Fruit fly (Drosophila melanogaster): ENCODE data around the gene CG1354.

The CG1354 gene

DNA sequence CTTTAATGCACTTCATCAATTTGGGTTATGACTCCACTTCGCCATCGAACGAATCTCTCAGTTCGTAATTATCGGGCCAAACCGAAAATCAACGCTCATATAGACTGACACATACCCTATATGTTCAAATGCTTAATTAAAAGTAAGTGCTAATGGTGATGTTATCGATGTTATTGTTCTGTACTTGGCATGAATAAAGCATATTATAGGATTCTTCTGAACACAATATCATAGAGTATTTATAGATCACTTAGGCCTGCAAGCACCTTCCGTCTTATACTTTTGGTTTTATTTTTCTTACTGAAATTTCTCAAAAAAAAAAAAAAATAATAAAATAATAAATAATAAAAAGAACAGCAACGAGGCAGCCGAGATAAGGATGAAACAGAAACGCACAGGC, 31.0 kb upstream of the CG1354 start:
- no peak for TF ChIP-seq CG4318 (GFP tag; optimal IDR thresholded peaks at IDR 0.05)
- TF ChIP-seq CG1621 (tag; optimal IDR thresholded peaks at IDR 0.05): no peak
- TF ChIP-seq achi (GFP tag; optimal IDR thresholded peaks at IDR 0.05): no peak
- TF ChIP-seq Sox14 (GFP tag; optimal IDR thresholded peaks at IDR 0.05): no peak
- TF ChIP-seq Hr4 (GFP tag; optimal IDR thresholded peaks at IDR 0.05): no peak
- TF ChIP-seq topi (GFP tag; optimal IDR thresholded peaks at IDR 0.05): peak; percentile 45
- no peak for TF ChIP-seq Gug (GFP tag; IDR thresholded peaks at IDR 0.05)
- TF ChIP-seq OdsH (GFP tag; optimal IDR thresholded peaks at IDR 0.05): no peak
- peak; percentile 46 for TF ChIP-seq esn (GFP tag; optimal IDR thresholded peaks at IDR 0.05)
- no peak for TF ChIP-seq fd59A (GFP tag; optimal IDR thresholded peaks at IDR 0.05)
- no peak for TF ChIP-seq CG9139 (GFP tag; optimal IDR thresholded peaks at IDR 0.05)
- TF ChIP-seq Eip78C (GFP tag): peak; percentile 51
- TF ChIP-seq Hr39 (GFP tag; optimal IDR thresholded peaks at IDR 0.05): peak; percentile 28
- no peak for TF ChIP-seq CG16779 (tag; optimal IDR thresholded peaks at IDR 0.05)
- no peak for TF ChIP-seq Ets96B (tag; optimal IDR thresholded peaks at IDR 0.05)
- peak; percentile 6 for TF ChIP-seq CG6792 (GFP tag; optimal IDR thresholded peaks at IDR 0.05)
- TF ChIP-seq fd85E (GFP tag; optimal IDR thresholded peaks at IDR 0.05): no peak
- peak; percentile 14 for TF ChIP-seq pdm3 (GFP tag; optimal IDR thresholded peaks at IDR 0.05)
- TF ChIP-seq Lpt (GFP tag; optimal IDR thresholded peaks at IDR 0.05): no peak
- TF ChIP-seq CG8632 (GFP tag; optimal IDR thresholded peaks at IDR 0.05): peak; percentile 38
- TF ChIP-seq CG6276 (GFP tag; optimal IDR thresholded peaks at IDR 0.05): no peak
- no peak for TF ChIP-seq Eip75B (GFP tag; optimal IDR thresholded peaks at IDR 0.05)
- TF ChIP-seq CG8119 (GFP tag; IDR thresholded peaks at IDR 0.05): no peak
- TF ChIP-seq dac (GFP tag; optimal IDR thresholded peaks at IDR 0.05): no peak
- no peak for TF ChIP-seq CG32006 (GFP tag; optimal IDR thresholded peaks at IDR 0.05)
- no peak for TF ChIP-seq salr (GFP tag; optimal IDR thresholded peaks at IDR 0.05)
- TF ChIP-seq spab (GFP tag; optimal IDR thresholded peaks at IDR 0.05): no peak
- TF ChIP-seq eg (GFP tag; IDR thresholded peaks at IDR 0.05): no peak
- no peak for TF ChIP-seq Blimp-1 (GFP tag; optimal IDR thresholded peaks at IDR 0.05)
- peak; percentile 27 for TF ChIP-seq CG31627 (GFP tag; optimal IDR thresholded peaks at IDR 0.05)
- TF ChIP-seq Hr38 (GFP tag; optimal IDR thresholded peaks at IDR 0.05): no peak
- no peak for TF ChIP-seq net (GFP tag; optimal IDR thresholded peaks at IDR 0.05)
- peak; percentile 10 for TF ChIP-seq vri (GFP tag; optimal IDR thresholded peaks at IDR 0.05)
- no peak for TF ChIP-seq CG11762 (GFP tag; optimal IDR thresholded peaks at IDR 0.05; ENCODE audit: insufficient read depth)
- TF ChIP-seq CG6163 (GFP tag; IDR thresholded peaks at IDR 0.05): 0 out of 3 replicates have a peak, but pooled peaks have one; percentile 32
- TF ChIP-seq Sox15 (GFP tag; optimal IDR thresholded peaks at IDR 0.05): no peak
- TF ChIP-seq Met (GFP tag; optimal IDR thresholded peaks at IDR 0.05): peak; percentile 23
- no peak for TF ChIP-seq CG6808 (GFP tag; optimal IDR thresholded peaks at IDR 0.05)
- peak; percentile 45 for TF ChIP-seq Smox (GFP tag; optimal IDR thresholded peaks at IDR 0.05)
- peak; percentile 1 for TF ChIP-seq acj6 (GFP tag; optimal IDR thresholded peaks at IDR 0.05)
- peak; percentile 36 for TF ChIP-seq lz (GFP tag; optimal IDR thresholded peaks at IDR 0.05)
- TF ChIP-seq CG34406 (GFP tag; optimal IDR thresholded peaks at IDR 0.05): no peak
- no peak for TF ChIP-seq ss (GFP tag; optimal IDR thresholded peaks at IDR 0.05)
- TF ChIP-seq CG8319 (GFP tag; optimal IDR thresholded peaks at IDR 0.05): no peak
- no peak for TF ChIP-seq dsx (GFP tag; optimal IDR thresholded peaks at IDR 0.05; ENCODE audit: poor library complexity, severe bottlenecking)
- TF ChIP-seq CG3032 (tag; optimal IDR thresholded peaks at IDR 0.05): no peak
- TF ChIP-seq CG3919 (GFP tag; optimal IDR thresholded peaks at IDR 0.05): peak; percentile 2
- TF ChIP-seq cyc (GFP tag; optimal IDR thresholded peaks at IDR 0.05): peak; percentile 38
- TF ChIP-seq Sox102F (GFP tag; optimal IDR thresholded peaks at IDR 0.05): peak; percentile 2
- TF ChIP-seq Eip93F (GFP tag; optimal IDR thresholded peaks at IDR 0.05): no peak
- no peak for TF ChIP-seq Ets21C (GFP tag; optimal IDR thresholded peaks at IDR 0.05)
- TF ChIP-seq CG10631 (GFP tag; optimal IDR thresholded peaks at IDR 0.05): no peak
- TF ChIP-seq CG6854 (GFP tag; optimal IDR thresholded peaks at IDR 0.05): no peak

Measured in whole organism, prepupa.